Fruit fly (Drosophila melanogaster) whole organism, embryonic: Measurements from ENCODE around the gene CG7766.

ENCODE experiments used
- Aef1 ChIP-seq: fragments of 200-800 bp; sonication (Bioruptor generic); IDR thresholded peaks from 3 replicates; pipeline ENCODE4 v1.3.6; 2022; ENCODE audit warnings: missing biosample characterization, missing genetic modification characterization
- Atf6 ChIP-seq: fragments of 200-800 bp; sonication (Bioruptor generic); IDR thresholded peaks from 2 replicates; pipeline ENCODE4 v1.3.6; 2022; ENCODE audit warnings: missing biosample characterization, missing genetic modification characterization
- CG10321 ChIP-seq: fragments of 200-800 bp; sonication (Bioruptor generic); IDR thresholded peaks from 2 replicates; pipeline ENCODE4 v1.3.6; 2022; ENCODE audit warnings: missing biosample characterization, missing genetic modification characterization
- CG10543 ChIP-seq: fragments of 200-800 bp; sonication (Bioruptor generic); optimal IDR thresholded peaks from 3 replicates; lab custom pipeline; 2017; ENCODE audit warnings: missing biosample characterization, mild to moderate bottlenecking, missing genetic modification characterization, moderate library complexity
- CG12219 ChIP-seq: fragments of 200-800 bp; sonication (Bioruptor generic); optimal IDR thresholded peaks from 3 replicates; lab custom pipeline; 2018; ENCODE audit warnings: missing biosample characterization, mild to moderate bottlenecking, missing genetic modification characterization
- CG12769 ChIP-seq: fragments of 200-800 bp; sonication (Bioruptor generic); optimal IDR thresholded peaks from 2 replicates; lab custom pipeline; 2019; ENCODE audit warnings: missing biosample characterization, mild to moderate bottlenecking, missing genetic modification characterization, moderate library complexity
- CG14710 ChIP-seq: fragments of 200-800 bp; sonication (Bioruptor generic); optimal IDR thresholded peaks from 3 replicates; lab custom pipeline; 2019; ENCODE audit warnings: missing biosample characterization, mild to moderate bottlenecking, missing genetic modification characterization, moderate library complexity
- CG15011 ChIP-seq: fragments of 200-800 bp; sonication (Bioruptor generic); optimal IDR thresholded peaks from 3 replicates; lab custom pipeline; 2018; ENCODE audit warnings: missing biosample characterization, mild to moderate bottlenecking, missing genetic modification characterization
- CG1647 ChIP-seq: fragments of 200-800 bp; sonication (Bioruptor generic); optimal IDR thresholded peaks from 3 replicates; lab custom pipeline; 2016; ENCODE audit warnings: missing biosample characterization, missing genetic modification characterization
- CG17359 ChIP-seq: fragments of 200-800 bp; sonication (Bioruptor generic); optimal IDR thresholded peaks from 3 replicates; lab custom pipeline; 2018; ENCODE audit warnings: missing biosample characterization, mild to moderate bottlenecking, missing genetic modification characterization, moderate library complexity
- CG18011 ChIP-seq: fragments of 200-800 bp; sonication (Bioruptor generic); optimal IDR thresholded peaks from 2 replicates; lab custom pipeline; 2017; ENCODE audit warnings: missing biosample characterization, missing genetic modification characterization, mild to moderate bottlenecking, moderate library complexity, missing genotype
- CG2875 ChIP-seq: fragments of 200-800 bp; sonication (Bioruptor generic); optimal IDR thresholded peaks from 2 replicates; lab custom pipeline; 2017; ENCODE audit warnings: missing biosample characterization, mild to moderate bottlenecking, missing genetic modification characterization, missing genetic modification reagents
- CG31224 ChIP-seq: fragments of 200-800 bp; sonication (Bioruptor generic); IDR thresholded peaks from 2 replicates; pipeline ENCODE4 v1.3.6; 2022; ENCODE audit warnings: missing biosample characterization, missing genetic modification characterization
- CG4360 ChIP-seq: fragments of 200-800 bp; sonication (Bioruptor generic); IDR thresholded peaks from 2 replicates; pipeline ENCODE4 v1.3.6; 2022; ENCODE audit warnings: missing biosample characterization, missing genetic modification characterization
- CG4820 ChIP-seq: fragments of 200-800 bp; sonication (Bioruptor generic); optimal IDR thresholded peaks from 3 replicates; lab custom pipeline; 2016; ENCODE audit warnings: missing biosample characterization, missing genetic modification characterization
- CG7556 ChIP-seq: fragments of 200-800 bp; sonication (Bioruptor generic); optimal IDR thresholded peaks from 2 replicates; lab custom pipeline; 2017; ENCODE audit warnings: missing biosample characterization, mild to moderate bottlenecking, missing genetic modification characterization
- CG7745 ChIP-seq: fragments of 200-800 bp; sonication (Bioruptor generic); optimal IDR thresholded peaks from 2 replicates; lab custom pipeline; 2018; ENCODE audit warnings: missing biosample characterization, mild to moderate bottlenecking, missing genetic modification characterization, moderate library complexity
- CG8290 ChIP-seq, 3 experiments: fragments of 200-800 bp; sonication (Bioruptor generic); optimal IDR thresholded peaks; 2 replicates each; lab custom pipeline; 2016 to 2019; ENCODE audit warnings: missing biosample characterization in 3 of 3, missing genetic modification characterization in 3 of 3, mild to moderate bottlenecking in 2 of 3, moderate library complexity in 1 of 3
- CG9215 ChIP-seq: fragments of 200-800 bp; sonication (Bioruptor generic); IDR thresholded peaks from 2 replicates; pipeline ENCODE4 v1.3.6; 2022; ENCODE audit warnings: missing biosample characterization, missing genetic modification characterization
- CG9609 ChIP-seq: fragments of 200-800 bp; sonication (Bioruptor generic); optimal IDR thresholded peaks from 3 replicates; lab custom pipeline; 2016; ENCODE audit warnings: missing biosample characterization, missing genetic modification characterization
- Dbx ChIP-seq: fragments of 200-800 bp; sonication (Bioruptor generic); IDR thresholded peaks from 3 replicates; pipeline ENCODE4 v1.3.6; 2022; ENCODE audit warnings: missing biosample characterization, missing genetic modification characterization
- Dfd ChIP-seq, 2 experiments: fragments of >200 bp; optimal IDR thresholded peaks; 2 replicates each; lab custom pipeline; 2017; ENCODE audit warnings: missing biosample characterization in 2 of 2, missing genetic modification characterization in 2 of 2
- Dip2 ChIP-seq: fragments of 200-800 bp; sonication (Bioruptor generic); IDR thresholded peaks from 2 replicates; pipeline ENCODE4 v1.3.6; 2022; ENCODE audit warnings: missing biosample characterization, missing genetic modification characterization
- Dp ChIP-seq: fragments of 200-800 bp; sonication (Bioruptor generic); optimal IDR thresholded peaks from 2 replicates; lab custom pipeline; 2018; ENCODE audit warnings: missing biosample characterization, mild to moderate bottlenecking, missing genetic modification characterization, moderate library complexity
- H2.0 ChIP-seq: fragments of 200-800 bp; sonication (Bioruptor generic); IDR thresholded peaks from 2 replicates; pipeline ENCODE4 v1.3.6; 2022; ENCODE audit warnings: missing biosample characterization, missing genetic modification characterization
- Hr51 ChIP-seq, 2 experiments: fragments of 200-800 bp; sonication (Bioruptor generic); optimal IDR thresholded peaks; 2 replicates in 1 of 2; 3 replicates in 1 of 2; lab custom pipeline; 2016 to 2018; ENCODE audit warnings: missing biosample characterization in 2 of 2, missing genetic modification characterization in 2 of 2, mild to moderate bottlenecking in 1 of 2, moderate library complexity in 1 of 2
- Hr78 ChIP-seq, 2 experiments: fragments of 200-800 bp in 1 of 2; fragments of >200 bp in 1 of 2; sonication (Bioruptor generic) in 1 of 2; optimal IDR thresholded peaks; 2 replicates each; lab custom pipeline; 2017 to 2019; ENCODE audit warnings: missing biosample characterization in 2 of 2, missing genetic modification characterization in 2 of 2, mild to moderate bottlenecking in 1 of 2, moderate library complexity in 1 of 2
- MBD-R2 ChIP-seq: fragments of 200-800 bp; sonication (Bioruptor generic); IDR thresholded peaks from 2 replicates; pipeline ENCODE4 v1.3.6; 2022; ENCODE audit warnings: missing biosample characterization, missing genetic modification characterization
- Ssrp ChIP-seq: fragments of 200-800 bp; sonication (Bioruptor generic); optimal IDR thresholded peaks from 2 replicates; lab custom pipeline; 2018; ENCODE audit warnings: missing biosample characterization, mild to moderate bottlenecking, missing genetic modification characterization, moderate library complexity
- Taf1 ChIP-seq: fragments of 200-800 bp; sonication (Bioruptor generic); IDR thresholded peaks from 2 replicates; pipeline ENCODE4 v1.3.6; 2022; ENCODE audit warnings: missing biosample characterization, missing genetic modification characterization
- ato ChIP-seq: fragments of 200-800 bp; sonication (Bioruptor generic); IDR thresholded peaks from 2 replicates; pipeline ENCODE4 v1.3.6; 2022; ENCODE audit warnings: missing biosample characterization, missing genetic modification characterization; ENCODE audit not compliant: partially characterized antibody
- bowl ChIP-seq: fragments of 200-800 bp; sonication (Bioruptor generic); IDR thresholded peaks from 2 replicates; pipeline ENCODE4 v1.3.6; 2022; ENCODE audit warnings: missing biosample characterization, missing genetic modification characterization
- bsh ChIP-seq, 2 experiments: fragments of 200-800 bp; sonication (Bioruptor generic); optimal IDR thresholded peaks; 2 replicates each; lab custom pipeline; 2017 to 2018; ENCODE audit warnings: mild to moderate bottlenecking in 2 of 2, missing biosample characterization in 2 of 2, missing genetic modification characterization in 2 of 2, moderate library complexity in 1 of 2
- chm ChIP-seq: fragments of 200-800 bp; sonication (Bioruptor generic); IDR thresholded peaks from 2 replicates; pipeline ENCODE4 v1.3.6; 2022; ENCODE audit warnings: missing biosample characterization, missing genetic modification characterization
- croc ChIP-seq: fragments of 200-800 bp; sonication (Bioruptor generic); conservative IDR thresholded peaks from 3 replicates; pipeline ENCODE4 v1.3.6; 2022; ENCODE audit warnings: missing biosample characterization, missing genetic modification characterization
- danr ChIP-seq: fragments of 200-800 bp; sonication (Bioruptor generic); IDR thresholded peaks from 2 replicates; pipeline ENCODE4 v1.3.6; 2022; ENCODE audit warnings: missing biosample characterization, missing genetic modification characterization
- dimm ChIP-seq: fragments of 200-800 bp; sonication (Bioruptor generic); IDR thresholded peaks from 2 replicates; pipeline ENCODE4 v1.3.6; 2022; ENCODE audit warnings: missing biosample characterization, missing genetic modification characterization
- dysf ChIP-seq: fragments of 200-800 bp; sonication (Bioruptor generic); IDR thresholded peaks from 3 replicates; pipeline ENCODE4 v1.3.6; 2022; ENCODE audit warnings: missing biosample characterization, missing genetic modification characterization
- ems ChIP-seq: fragments of 200-800 bp; sonication (Bioruptor generic); optimal IDR thresholded peaks from 3 replicates; lab custom pipeline; 2016; ENCODE audit warnings: missing biosample characterization, missing genetic modification characterization
- ftz-f1 ChIP-seq: fragments of 200-800 bp; sonication (Bioruptor generic); optimal IDR thresholded peaks from 2 replicates; lab custom pipeline; 2016; ENCODE audit warnings: missing biosample characterization, missing genetic modification characterization
- grn ChIP-seq: fragments of 200-800 bp; sonication (Bioruptor generic); optimal IDR thresholded peaks from 3 replicates; lab custom pipeline; 2017; ENCODE audit warnings: missing biosample characterization, missing genetic modification characterization
- ind ChIP-seq: fragments of 200-800 bp; sonication (Bioruptor generic); optimal IDR thresholded peaks from 3 replicates; lab custom pipeline; 2016; ENCODE audit warnings: missing biosample characterization, missing genetic modification characterization
- kni ChIP-seq: fragments of 200-800 bp; sonication (Bioruptor generic); optimal IDR thresholded peaks from 3 replicates; lab custom pipeline; 2017; ENCODE audit warnings: mild to moderate bottlenecking, missing biosample characterization, missing genetic modification reagents, missing genetic modification characterization
- mam ChIP-seq: fragments of 200-800 bp; sonication (Bioruptor generic); optimal IDR thresholded peaks from 3 replicates; lab custom pipeline; 2016; ENCODE audit warnings: missing biosample characterization, missing genetic modification characterization
- pzg ChIP-seq: fragments of 200-800 bp; sonication (Bioruptor generic); optimal IDR thresholded peaks from 3 replicates; lab custom pipeline; 2018; ENCODE audit warnings: missing biosample characterization, mild to moderate bottlenecking, missing genetic modification characterization, moderate library complexity
- run ChIP-seq: fragments of 200-800 bp; sonication (Bioruptor generic); optimal IDR thresholded peaks from 3 replicates; lab custom pipeline; 2018; ENCODE audit warnings: missing biosample characterization, mild to moderate bottlenecking, missing genetic modification characterization
- sd ChIP-seq: fragments of 200-800 bp; sonication (Bioruptor generic); optimal IDR thresholded peaks from 3 replicates; lab custom pipeline; 2018; ENCODE audit warnings: missing biosample characterization, mild to moderate bottlenecking, missing genetic modification characterization, moderate library complexity
- slou ChIP-seq: fragments of 200-800 bp; sonication (Bioruptor generic); optimal IDR thresholded peaks from 3 replicates; lab custom pipeline; 2016; ENCODE audit warnings: missing biosample characterization, missing genetic modification characterization
- sr ChIP-seq: fragments of 200-800 bp; sonication (Bioruptor generic); IDR thresholded peaks from 3 replicates; pipeline ENCODE4 v1.3.6; 2022; ENCODE audit warnings: missing biosample characterization, missing genetic modification characterization
- tup ChIP-seq: fragments of 200-800 bp; sonication (Bioruptor generic); optimal IDR thresholded peaks from 2 replicates; lab custom pipeline; 2016; ENCODE audit warnings: missing biosample characterization, mild to moderate bottlenecking, missing genetic modification characterization, moderate library complexity

Gene CG7766

DNA sequence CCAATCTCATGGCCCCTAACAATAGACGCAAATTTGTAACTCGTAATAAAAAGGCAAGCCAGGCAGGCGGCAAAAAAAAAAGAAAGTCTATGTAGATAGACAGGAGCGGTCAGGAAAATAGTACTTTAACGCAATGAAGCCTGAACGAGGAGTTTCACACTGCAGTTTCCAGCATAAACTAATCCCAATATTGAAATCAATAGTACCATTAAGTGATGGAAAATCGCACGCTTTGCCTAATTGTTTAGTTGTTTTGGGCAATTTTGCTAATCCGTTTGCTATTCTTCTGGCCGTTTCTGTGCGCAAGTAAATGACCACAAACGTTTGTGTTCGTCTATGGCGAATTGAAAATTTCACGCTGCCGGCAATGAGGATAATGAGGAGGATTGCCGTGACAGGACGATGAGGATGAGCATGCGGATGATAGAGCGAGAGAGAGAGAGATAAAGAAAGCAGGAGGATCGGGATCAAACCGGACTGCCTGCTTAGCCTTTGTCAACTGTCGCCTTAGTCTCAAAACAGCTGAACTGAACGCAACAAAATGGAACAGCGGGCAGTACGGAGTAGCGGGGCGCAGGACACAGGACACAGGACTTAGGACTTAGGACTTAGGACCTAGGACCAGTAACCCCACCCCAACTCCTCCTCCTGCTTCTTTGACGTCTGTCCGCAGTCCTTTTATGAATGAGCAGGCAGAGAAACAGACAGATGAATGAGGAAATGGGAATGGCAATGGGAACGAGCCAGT, 23.9 kb upstream of the CG7766 start (continued):
- TF ChIP-seq Ssrp (tag; lab: Kevin White, UChicago) (peak; percentile 36), Hr78 (GFP tag; optimal IDR thresholded peaks at IDR 0.05; lab: Kevin White, UChicago) (no peak), H2.0 (GFP tag; lab: Robert Waterston, UW) (no peak), dysf (GFP tag; lab: Robert Waterston, UW) (no peak), CG31224 (GFP tag; lab: Robert Waterston, UW) (no peak), CG7556 (GFP tag; lab: Kevin White, UChicago) (no peak), chm (GFP tag; lab: Robert Waterston, UW) (no peak), Dbx (GFP tag; lab: Robert Waterston, UW) (no peak), Atf6 (GFP tag; lab: Robert Waterston, UW) (no peak), pzg (GFP tag; lab: Kevin White, UChicago) (no peak), CG4820 (GFP tag; lab: Kevin White, UChicago) (no peak), sr (GFP tag; lab: Robert Waterston, UW) (no peak), CG9215 (GFP tag; lab: Robert Waterston, UW) (no peak), ems (GFP tag; lab: Kevin White, UChicago) (no peak), ind (GFP tag; lab: Kevin White, UChicago) (peak; percentile 11), ato (GFP tag; lab: Robert Waterston, UW) (no peak), Dp (GFP tag; lab: Kevin White, UChicago) (no peak), slou (GFP tag; lab: Kevin White, UChicago) (no peak), dimm (GFP tag; lab: Robert Waterston, UW) (no peak), CG2875 (GFP tag; lab: Kevin White, UChicago) (no peak), Aef1 (no peak), Taf1 (GFP tag; lab: Robert Waterston, UW) (no peak), croc (GFP tag; lab: Robert Waterston, UW) (no peak), CG14710 (tag; lab: Kevin White, UChicago) (no peak), run (tag; lab: Kevin White, UChicago) (no peak), Dip2 (no peak), CG7745 (tag; lab: Kevin White, UChicago) (no peak), danr (GFP tag; lab: Robert Waterston, UW) (no peak), CG10543 (GFP tag; lab: Kevin White, UChicago) (no peak), CG18011 (GFP tag; lab: Kevin White, UChicago) (no peak), CG12769 (tag; lab: Kevin White, UChicago) (no peak), CG4360 (GFP tag; lab: Robert Waterston, UW) (no peak), MBD-R2 (GFP tag; lab: Robert Waterston, UW) (no peak), mam (GFP tag; lab: Kevin White, UChicago) (peak; percentile 11), kni (GFP tag; lab: Kevin White, UChicago) (peak; percentile 60), Dfd (GFP tag; optimal IDR thresholded peaks at IDR 0.05; lab: Kevin White, UChicago) (no peak), grn (GFP tag; lab: Kevin White, UChicago) (no peak), CG15011 (GFP tag; lab: Kevin White, UChicago) (no peak), Hr51 (GFP tag; optimal IDR thresholded peaks at IDR 0.05; lab: Kevin White, UChicago) (peak in 1 of 2 experiments; percentile 26), CG9609 (no peak), ftz-f1 (GFP tag; lab: Kevin White, UChicago) (no peak), bsh (GFP tag; optimal IDR thresholded peaks at IDR 0.05; lab: Kevin White, UChicago) (peak in 1 of 2 experiments; percentile 20), CG10321 (no peak), CG8290 (GFP tag; optimal IDR thresholded peaks at IDR 0.05; lab: Kevin White, UChicago) (no peak), CG8290 (tag; optimal IDR thresholded peaks at IDR 0.05; lab: Kevin White, UChicago) (peak in 1 of 2 experiments; percentile 36), CG17359 (tag; lab: Kevin White, UChicago) (peak; percentile 17), CG1647 (GFP tag; lab: Kevin White, UChicago) (no peak), bowl (no peak), tup (GFP tag; lab: Kevin White, UChicago) (no peak), CG12219 (no peak), sd (no peak)
